Worm (Caenorhabditis elegans): ENCODE measurements around the gene cpsf-2.

DNA sequence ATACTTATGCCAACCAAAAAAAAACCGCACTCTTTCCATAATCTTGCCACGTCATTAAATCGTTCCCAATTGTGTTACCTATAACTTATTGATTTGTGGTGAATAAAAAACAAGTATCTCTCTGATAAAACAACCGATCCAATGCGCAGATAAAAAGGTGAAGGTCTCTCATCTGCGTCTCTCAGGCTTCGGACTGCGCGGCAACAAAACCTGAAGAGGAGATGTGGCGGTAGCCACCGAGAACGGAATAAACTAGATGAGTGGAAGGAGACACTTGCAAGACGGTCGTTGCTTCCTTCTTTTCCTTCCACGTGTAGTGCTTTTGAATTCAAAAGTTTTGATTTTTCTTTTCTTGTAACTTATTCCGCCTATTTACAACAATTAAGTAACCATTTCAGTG lies 46.0 kb downstream of the cpsf-2 start, which contains the start of gene fkb-3:
- TF ChIP-seq ztf-29 (GFP tag; IDR thresholded peaks at IDR 0.05) (no peak), T22C8.4 (GFP tag; IDR thresholded peaks at IDR 0.05) (no peak)

All from whole organism, midembryonic.